Fruit fly (Drosophila melanogaster) S2 (cell line): Measurements from ENCODE around the gene CG34269.

Experiments
- CG8478 ChIP-seq: fragments of >200 bp; optimal IDR thresholded peaks from 2 replicates; lab custom pipeline; 2018
- CTCF ChIP-seq, 2 experiments: fragments of >200 bp; optimal IDR thresholded peaks; 2 replicates each; lab custom pipeline; 2018

DNA sequence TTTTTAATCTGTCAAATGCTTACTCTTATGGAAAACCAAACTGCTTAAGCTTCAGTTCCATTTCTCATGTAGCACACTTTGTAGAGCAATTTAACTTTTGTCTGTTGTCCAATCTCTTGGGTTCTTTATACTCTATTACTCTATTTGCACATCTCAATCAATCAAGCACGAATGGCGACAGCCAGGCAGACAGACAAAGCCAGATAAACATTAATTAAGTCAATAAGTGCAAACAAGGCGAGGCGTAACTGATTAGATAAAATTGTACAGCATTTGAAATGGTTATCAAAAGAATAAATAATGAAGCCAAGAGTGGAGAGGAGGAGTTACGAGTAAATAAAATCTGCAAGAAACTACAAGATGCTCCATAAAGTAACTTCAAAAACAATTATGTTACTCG, 44.3 kb upstream of the CG34269 start:
- TF ChIP-seq CG8478 (lab: Kevin White, UChicago) (no peak), CTCF (optimal IDR thresholded peaks at IDR 0.05; lab: Kevin White, UChicago) (no peak)
